Fruit fly (Drosophila melanogaster): ENCODE data around the gene CG11134.

The CG11134 gene

DNA sequence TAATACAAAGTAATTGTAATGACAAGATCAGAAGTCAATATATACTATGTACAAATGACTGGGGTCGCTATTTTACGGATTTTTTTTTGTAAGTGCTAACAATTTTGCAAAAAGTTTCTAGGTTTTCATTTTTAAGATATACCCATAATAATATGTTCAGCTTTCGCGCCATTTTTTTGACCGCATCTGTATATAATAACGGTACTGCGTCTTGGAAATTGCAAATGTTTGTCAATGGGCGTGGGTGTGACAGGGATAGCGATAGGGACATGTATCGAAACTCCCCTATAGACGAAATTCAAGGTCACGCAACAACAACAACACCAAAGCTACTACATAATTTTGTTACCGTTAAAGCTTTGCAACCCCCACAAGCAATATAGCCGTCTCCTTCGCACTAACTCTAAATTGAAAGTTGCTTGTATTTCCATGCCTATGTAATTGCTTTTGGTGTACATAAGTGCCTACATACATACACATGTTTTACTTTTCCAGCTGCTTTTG, 14.9 kb downstream of the CG11134 start (continued):
- TF ChIP-seq emc (GFP tag; optimal IDR thresholded peaks at IDR 0.05), result no peak
- peak; percentile 50 for TF ChIP-seq Med (GFP tag)
- TF ChIP-seq Hr78 (GFP tag; optimal IDR thresholded peaks at IDR 0.05), result no peak
- no peak for TF ChIP-seq wdn (GFP tag; IDR thresholded peaks at IDR 0.05)
- TF ChIP-seq peb (GFP tag; IDR thresholded peaks at IDR 0.05), result no peak
- no peak for TF ChIP-seq Ets65A (GFP tag)
- TF ChIP-seq zen2 (GFP tag; IDR thresholded peaks at IDR 0.05; ENCODE audit: partially characterized antibody), result no peak
- TF ChIP-seq CG3065 (GFP tag; optimal IDR thresholded peaks at IDR 0.05), result no peak
- no peak for TF ChIP-seq CG11560 (tag; IDR thresholded peaks at IDR 0.05)
- TF ChIP-seq CG1024 (GFP tag; IDR thresholded peaks at IDR 0.05), result no peak
- TF ChIP-seq Fer1 (GFP tag; optimal IDR thresholded peaks at IDR 0.05), result peak; percentile 19
- no peak for TF ChIP-seq Antp (GFP tag; optimal IDR thresholded peaks at IDR 0.05)
- no peak for TF ChIP-seq CG32767 (GFP tag; IDR thresholded peaks at IDR 0.05)
- no peak for TF ChIP-seq CG6272 (GFP tag; IDR thresholded peaks at IDR 0.05)
- TF ChIP-seq CG18599 (GFP tag; optimal IDR thresholded peaks at IDR 0.05), result peak; percentile 15
- no peak for TF ChIP-seq MESR4 (GFP tag; optimal IDR thresholded peaks at IDR 0.05)
- no peak for TF ChIP-seq Rx (GFP tag; IDR thresholded peaks at IDR 0.05)
- TF ChIP-seq tna (GFP tag; IDR thresholded peaks at IDR 0.05; ENCODE audit: partially characterized antibody), result no peak
- TF ChIP-seq YL-1 (GFP tag; optimal IDR thresholded peaks at IDR 0.05), result no peak
- no peak for TF ChIP-seq CG12769 (tag; optimal IDR thresholded peaks at IDR 0.05)
- TF ChIP-seq Ada2b (GFP tag; IDR thresholded peaks at IDR 0.05), result no peak
- TF ChIP-seq NfI (GFP tag; optimal IDR thresholded peaks at IDR 0.05), result no peak
- TF ChIP-seq Nf-YC (tag; optimal IDR thresholded peaks at IDR 0.05), result no peak
- TF ChIP-seq dmrt99B (tag; optimal IDR thresholded peaks at IDR 0.05), result no peak
- peak; percentile 90 for TF ChIP-seq CG10321 (GFP tag; IDR thresholded peaks at IDR 0.05)
- TF ChIP-seq CG6854 (GFP tag; optimal IDR thresholded peaks at IDR 0.05), result no peak
- no peak for TF ChIP-seq Sox100B (GFP tag; optimal IDR thresholded peaks at IDR 0.05)
- no peak for TF ChIP-seq NK7.1 (GFP tag; optimal IDR thresholded peaks at IDR 0.05)
- TF ChIP-seq CG17359 (tag; optimal IDR thresholded peaks at IDR 0.05), result no peak
- TF ChIP-seq CG10654 (GFP tag; optimal IDR thresholded peaks at IDR 0.05), result no peak
- TF ChIP-seq CG10267 (tag; optimal IDR thresholded peaks at IDR 0.05), result no peak
- no peak for TF ChIP-seq ttk (GFP tag; IDR thresholded peaks at IDR 0.05)
- no peak for TF ChIP-seq unc-4 (GFP tag; IDR thresholded peaks at IDR 0.05; ENCODE audit: partially characterized antibody)
- TF ChIP-seq CG7963 (GFP tag; IDR thresholded peaks at IDR 0.05; ENCODE audit: partially characterized antibody), result no peak
- no peak for TF ChIP-seq mld (GFP tag; IDR thresholded peaks at IDR 0.05; ENCODE audit: partially characterized antibody)
- no peak for TF ChIP-seq Sry-β (GFP tag; optimal IDR thresholded peaks at IDR 0.05)
- TF ChIP-seq slbo (GFP tag; IDR thresholded peaks at IDR 0.05), result no peak
- TF ChIP-seq lilli (GFP tag; optimal IDR thresholded peaks at IDR 0.05), result peak; percentile 29
- no peak for TF ChIP-seq ham (GFP tag; IDR thresholded peaks at IDR 0.05)
- no peak for TF ChIP-seq Dip3 (GFP tag; optimal IDR thresholded peaks at IDR 0.05)
- no peak for TF ChIP-seq Dip2 (GFP tag; IDR thresholded peaks at IDR 0.05)
- no peak for TF ChIP-seq da (GFP tag; optimal IDR thresholded peaks at IDR 0.05)
- no peak for TF ChIP-seq CG12659 (GFP tag; optimal IDR thresholded peaks at IDR 0.05)
- TF ChIP-seq CG30431 (GFP tag; optimal IDR thresholded peaks at IDR 0.05), result no peak
- TF ChIP-seq E2f1 (GFP tag; IDR thresholded peaks at IDR 0.05), result no peak
- peak; percentile 82 for TF ChIP-seq CG13624 (GFP tag; optimal IDR thresholded peaks at IDR 0.05)
- no peak for TF ChIP-seq CG2116 (GFP tag; optimal IDR thresholded peaks at IDR 0.05)
- TF ChIP-seq seq (GFP tag; IDR thresholded peaks at IDR 0.05), result peak; percentile 58
- no peak for TF ChIP-seq CG11085 (GFP tag; IDR thresholded peaks at IDR 0.05)
- no peak for TF ChIP-seq ase (GFP tag; IDR thresholded peaks at IDR 0.05)
- no peak for TF ChIP-seq cad (GFP tag; optimal IDR thresholded peaks at IDR 0.05)
- TF ChIP-seq maf-S (GFP tag; optimal IDR thresholded peaks at IDR 0.05), result no peak

All from whole organism, embryonic.